Fruit fly (Drosophila melanogaster) whole organism, embryonic: ENCODE data around the gene Mical.

ENCODE experiments used
- ATbp ChIP-seq: fragments of 200-800 bp; sonication (Bioruptor generic); optimal IDR thresholded peaks from 2 replicates; lab custom pipeline; 2017; ENCODE audit warnings: missing biosample characterization, mild to moderate bottlenecking, missing genetic modification characterization, missing genetic modification reagents
- Asciz ChIP-seq: fragments of 200-800 bp; sonication (Bioruptor generic); optimal IDR thresholded peaks from 2 replicates; lab custom pipeline; 2017; ENCODE audit warnings: missing biosample characterization, mild to moderate bottlenecking, missing genetic modification characterization, missing genetic modification reagents
- Bteb2 ChIP-seq: fragments of 200-800 bp; sonication (Bioruptor generic); optimal IDR thresholded peaks from 2 replicates; lab custom pipeline; 2016; ENCODE audit warnings: missing biosample characterization, missing genetic modification characterization
- CG10462 ChIP-seq: fragments of 200-800 bp; sonication (Bioruptor generic); optimal IDR thresholded peaks from 2 replicates; lab custom pipeline; 2016; ENCODE audit warnings: missing biosample characterization, missing genetic modification characterization
- CG15073 ChIP-seq: fragments of 200-800 bp; sonication (Bioruptor generic); optimal IDR thresholded peaks from 2 replicates; lab custom pipeline; 2016; ENCODE audit warnings: missing biosample characterization, missing genetic modification characterization
- CG1647 ChIP-seq: fragments of 200-800 bp; sonication (Bioruptor generic); optimal IDR thresholded peaks from 3 replicates; lab custom pipeline; 2016; ENCODE audit warnings: missing biosample characterization, missing genetic modification characterization
- CG17568 ChIP-seq: fragments of 200-800 bp; sonication (Bioruptor generic); optimal IDR thresholded peaks from 2 replicates; lab custom pipeline; 2018; ENCODE audit warnings: missing biosample characterization, mild to moderate bottlenecking, missing genetic modification characterization, moderate library complexity
- CG17802 ChIP-seq: fragments of 200-800 bp; sonication (Bioruptor generic); optimal IDR thresholded peaks from 2 replicates; lab custom pipeline; 2018; ENCODE audit warnings: missing biosample characterization, mild to moderate bottlenecking, missing genetic modification characterization, moderate library complexity
- CG2875 ChIP-seq: fragments of 200-800 bp; sonication (Bioruptor generic); optimal IDR thresholded peaks from 2 replicates; lab custom pipeline; 2017; ENCODE audit warnings: missing biosample characterization, mild to moderate bottlenecking, missing genetic modification characterization, missing genetic modification reagents
- CG34224 ChIP-seq: fragments of 200-800 bp; sonication (Bioruptor generic); IDR thresholded peaks from 3 replicates; pipeline ENCODE4 v1.3.6; 2022; ENCODE audit warnings: missing biosample characterization, missing genetic modification characterization; ENCODE audit not compliant: partially characterized antibody
- CG3838 ChIP-seq: fragments of 200-800 bp; sonication (Bioruptor generic); optimal IDR thresholded peaks from 3 replicates; lab custom pipeline; 2016; ENCODE audit warnings: missing biosample characterization, missing genetic modification characterization
- CG3847 ChIP-seq: fragments of 200-800 bp; sonication (Bioruptor generic); IDR thresholded peaks from 2 replicates; pipeline ENCODE4 v1.3.6; 2022; ENCODE audit warnings: missing biosample characterization, missing genetic modification characterization
- CG43689 ChIP-seq: fragments of 200-800 bp; sonication (Bioruptor generic); IDR thresholded peaks from 2 replicates; pipeline ENCODE4 v1.3.6; 2022; ENCODE audit warnings: missing biosample characterization, missing genetic modification characterization
- CG9797 ChIP-seq: fragments of 200-800 bp; sonication (Bioruptor generic); optimal IDR thresholded peaks from 3 replicates; lab custom pipeline; 2018; ENCODE audit warnings: missing biosample characterization, mild to moderate bottlenecking, missing genetic modification characterization
- Dip3 ChIP-seq: fragments of 200-800 bp; sonication (Bioruptor generic); optimal IDR thresholded peaks from 3 replicates; lab custom pipeline; 2016; ENCODE audit warnings: missing biosample characterization, missing genetic modification characterization
- Doc2 ChIP-seq: fragments of 200-800 bp; sonication (Bioruptor generic); IDR thresholded peaks from 2 replicates; pipeline ENCODE4 v1.3.6; 2022; ENCODE audit warnings: missing biosample characterization, missing genetic modification characterization
- Jarid2 ChIP-seq: fragments of 200-800 bp; sonication (Bioruptor generic); optimal IDR thresholded peaks from 3 replicates; lab custom pipeline; 2017; ENCODE audit warnings: mild to moderate bottlenecking, missing biosample characterization, missing genetic modification reagents, missing genetic modification characterization
- Nf-YB ChIP-seq: fragments of 200-800 bp; sonication (Bioruptor generic); optimal IDR thresholded peaks from 3 replicates; lab custom pipeline; 2019; ENCODE audit warnings: missing biosample characterization, mild to moderate bottlenecking, missing genetic modification characterization, moderate library complexity
- Oaz ChIP-seq: fragments of 200-800 bp; sonication (Bioruptor generic); IDR thresholded peaks from 2 replicates; pipeline ENCODE4 v1.3.6; 2022; ENCODE audit warnings: missing biosample characterization, missing genetic modification characterization
- Stat92E ChIP-seq, 3 experiments: fragments of >200 bp in 2 of 3; fragments of 200-800 bp in 1 of 3; sonication (Bioruptor generic) in 1 of 3; optimal IDR thresholded peaks; 2 replicates each; lab custom pipeline; 2017 to 2019; ENCODE audit warnings: missing biosample characterization in 3 of 3, missing genetic modification characterization in 3 of 3, mild to moderate bottlenecking in 1 of 3, moderate library complexity in 1 of 3
- Vsx1 ChIP-seq: fragments of 200-800 bp; sonication (Bioruptor generic); optimal IDR thresholded peaks from 2 replicates; lab custom pipeline; 2017; ENCODE audit warnings: missing biosample characterization, mild to moderate bottlenecking, missing genetic modification characterization, missing genetic modification reagents
- ac ChIP-seq: fragments of 200-800 bp; sonication (Bioruptor generic); optimal IDR thresholded peaks from 3 replicates; lab custom pipeline; 2017; ENCODE audit warnings: missing biosample characterization, mild to moderate bottlenecking, missing genetic modification characterization
- ap ChIP-seq: fragments of 200-800 bp; sonication (Bioruptor generic); IDR thresholded peaks from 2 replicates; pipeline ENCODE4 v1.3.6; 2022; ENCODE audit warnings: missing biosample characterization, missing genetic modification characterization
- ara ChIP-seq: fragments of 200-800 bp; sonication (Bioruptor generic); IDR thresholded peaks from 2 replicates; pipeline ENCODE4 v1.3.6; 2022; ENCODE audit warnings: missing biosample characterization, missing genetic modification characterization
- btn ChIP-seq: fragments of 200-800 bp; sonication (Bioruptor generic); optimal IDR thresholded peaks from 2 replicates; lab custom pipeline; 2016; ENCODE audit warnings: missing biosample characterization, missing genetic modification characterization
- cato ChIP-seq: fragments of 200-800 bp; sonication (Bioruptor generic); optimal IDR thresholded peaks from 2 replicates; lab custom pipeline; 2016; ENCODE audit warnings: missing biosample characterization, missing genetic modification characterization, borderline replicate concordance
- chinmo ChIP-seq: fragments of 200-800 bp; sonication (Bioruptor generic); IDR thresholded peaks from 4 replicates; pipeline ENCODE4 v1.3.6; 2022; ENCODE audit warnings: missing biosample characterization, missing genetic modification characterization; ENCODE audit not compliant: partially characterized antibody
- da ChIP-seq: fragments of 200-800 bp; sonication (Bioruptor generic); optimal IDR thresholded peaks from 2 replicates; lab custom pipeline; 2016; ENCODE audit warnings: missing biosample characterization, missing genetic modification characterization
- dati ChIP-seq: fragments of 200-800 bp; sonication (Bioruptor generic); IDR thresholded peaks from 2 replicates; pipeline ENCODE4 v1.3.6; 2022; ENCODE audit warnings: missing biosample characterization, missing genetic modification characterization
- dimm ChIP-seq: fragments of 200-800 bp; sonication (Bioruptor generic); IDR thresholded peaks from 2 replicates; pipeline ENCODE4 v1.3.6; 2022; ENCODE audit warnings: missing biosample characterization, missing genetic modification characterization
- dm ChIP-seq: fragments of 200-800 bp; sonication (Bioruptor generic); optimal IDR thresholded peaks from 3 replicates; lab custom pipeline; 2016; ENCODE audit warnings: missing biosample characterization, missing genetic modification characterization
- fd102C ChIP-seq: fragments of 200-800 bp; sonication (Bioruptor generic); optimal IDR thresholded peaks from 2 replicates; lab custom pipeline; 2018; ENCODE audit warnings: missing biosample characterization, mild to moderate bottlenecking, missing genetic modification characterization, moderate library complexity
- gem ChIP-seq: fragments of 200-800 bp; sonication (Bioruptor generic); optimal IDR thresholded peaks from 2 replicates; lab custom pipeline; 2019; ENCODE audit warnings: missing biosample characterization, mild to moderate bottlenecking, missing genetic modification characterization, moderate library complexity
- gsb ChIP-seq: fragments of 200-800 bp; sonication (Bioruptor generic); IDR thresholded peaks from 2 replicates; pipeline ENCODE4 v1.3.6; 2022; ENCODE audit warnings: missing biosample characterization, missing genetic modification characterization
- ham ChIP-seq: fragments of 200-800 bp; sonication (Bioruptor generic); IDR thresholded peaks from 2 replicates; pipeline ENCODE4 v1.3.6; 2022; ENCODE audit warnings: missing biosample characterization, missing genetic modification characterization
- hbn ChIP-seq: fragments of 200-800 bp; sonication (Bioruptor generic); IDR thresholded peaks from 2 replicates; pipeline ENCODE4 v1.3.6; 2022; ENCODE audit warnings: missing biosample characterization, missing genetic modification characterization; ENCODE audit not compliant: partially characterized antibody
- kni ChIP-seq: fragments of 200-800 bp; sonication (Bioruptor generic); optimal IDR thresholded peaks from 3 replicates; lab custom pipeline; 2017; ENCODE audit warnings: mild to moderate bottlenecking, missing biosample characterization, missing genetic modification reagents, missing genetic modification characterization
- lola ChIP-seq, 3 experiments: fragments of >200 bp in 2 of 3; fragments of 200-800 bp in 1 of 3; sonication (Bioruptor generic) in 1 of 3; optimal IDR thresholded peaks; 2 replicates each; lab custom pipeline; 2017 to 2019; ENCODE audit warnings: missing biosample characterization in 3 of 3, missing genetic modification characterization in 3 of 3, mild to moderate bottlenecking in 1 of 3, moderate library complexity in 1 of 3
- maf-S ChIP-seq: fragments of 200-800 bp; sonication (Bioruptor generic); optimal IDR thresholded peaks from 2 replicates; lab custom pipeline; 2016; ENCODE audit warnings: missing biosample characterization, missing genetic modification characterization
- pita ChIP-seq: fragments of 200-800 bp; sonication (Bioruptor generic); optimal IDR thresholded peaks from 2 replicates; lab custom pipeline; 2017; ENCODE audit warnings: missing biosample characterization, mild to moderate bottlenecking, missing genetic modification characterization
- pzg ChIP-seq: fragments of 200-800 bp; sonication (Bioruptor generic); optimal IDR thresholded peaks from 3 replicates; lab custom pipeline; 2018; ENCODE audit warnings: missing biosample characterization, mild to moderate bottlenecking, missing genetic modification characterization, moderate library complexity
- repo ChIP-seq: fragments of 200-800 bp; sonication (Bioruptor generic); optimal IDR thresholded peaks from 2 replicates; lab custom pipeline; 2016; ENCODE audit warnings: missing biosample characterization, missing genetic modification characterization
- ro ChIP-seq: fragments of 200-800 bp; sonication (Bioruptor generic); IDR thresholded peaks from 2 replicates; pipeline ENCODE4 v1.3.6; 2022; ENCODE audit warnings: missing biosample characterization, missing genetic modification characterization
- slbo ChIP-seq: fragments of 200-800 bp; sonication (Bioruptor generic); IDR thresholded peaks from 2 replicates; pipeline ENCODE4 v1.3.6; 2022; ENCODE audit warnings: missing biosample characterization, missing genetic modification characterization
- ssp ChIP-seq: fragments of 200-800 bp; sonication (Bioruptor generic); IDR thresholded peaks from 2 replicates; pipeline ENCODE4 v1.3.6; 2022; ENCODE audit warnings: missing biosample characterization, missing genetic modification characterization
- tup ChIP-seq: fragments of 200-800 bp; sonication (Bioruptor generic); optimal IDR thresholded peaks from 2 replicates; lab custom pipeline; 2016; ENCODE audit warnings: missing biosample characterization, mild to moderate bottlenecking, missing genetic modification characterization, moderate library complexity
- twi ChIP-seq: fragments of 200-800 bp; optimal IDR thresholded peaks from 2 replicates; lab custom pipeline; 2019; ENCODE audit warnings: missing biosample characterization, mild to moderate bottlenecking, missing genetic modification characterization, moderate library complexity
- usp ChIP-seq: fragments of >200 bp; optimal IDR thresholded peaks from 2 replicates; lab custom pipeline; 2017; ENCODE audit warnings: missing biosample characterization, missing genetic modification characterization
- zen ChIP-seq: fragments of 200-800 bp; sonication (Bioruptor generic); optimal IDR thresholded peaks from 3 replicates; lab custom pipeline; 2018; ENCODE audit warnings: missing biosample characterization, mild to moderate bottlenecking, missing genetic modification characterization, moderate library complexity

Gene Mical

dm6 chr3R:9985585-9986393 lies 56.9 kb downstream of the Mical start, which contains the start of gene Art4 (continued):
- peak; percentile 41 for TF ChIP-seq CG9797
- TF ChIP-seq Bteb2 (GFP tag; lab: Kevin White, UChicago), result no peak
- TF ChIP-seq pita (GFP tag; lab: Kevin White, UChicago), result peak; percentile 79
- TF ChIP-seq Dip3 (GFP tag; lab: Kevin White, UChicago), result peak; percentile 37
- TF ChIP-seq Jarid2 (GFP tag; lab: Kevin White, UChicago), result no peak
- no peak for TF ChIP-seq ap
- no peak for TF ChIP-seq Stat92E (GFP tag; optimal IDR thresholded peaks at IDR 0.05; lab: Kevin White, UChicago)
- TF ChIP-seq da, result no peak
- TF ChIP-seq slbo (GFP tag; lab: Robert Waterston, UW), result no peak; the same call in 1 of the 2 replicates
- no peak for TF ChIP-seq twi (tag; lab: Kevin White, UChicago)
- TF ChIP-seq cato, result no peak
- TF ChIP-seq maf-S, result no peak
- no peak for TF ChIP-seq gsb (GFP tag; lab: Robert Waterston, UW)
- TF ChIP-seq dimm (GFP tag; lab: Robert Waterston, UW), result no peak
- TF ChIP-seq CG3838 (GFP tag; lab: Kevin White, UChicago), result no peak
- no peak for TF ChIP-seq btn
- TF ChIP-seq CG10462 (GFP tag; lab: Kevin White, UChicago), result no peak
- no peak for TF ChIP-seq gem
- no peak for TF ChIP-seq ham (GFP tag; lab: Robert Waterston, UW)
- no peak for TF ChIP-seq Asciz (GFP tag; lab: Kevin White, UChicago)
- 0 out of 4 replicates have a peak, but pooled peaks have one; percentile 54 for TF ChIP-seq chinmo (GFP tag; lab: Robert Waterston, UW)
- TF ChIP-seq CG2875 (GFP tag; lab: Kevin White, UChicago), result no peak
- TF ChIP-seq ATbp (GFP tag; lab: Kevin White, UChicago), result no peak
- TF ChIP-seq CG17568 (GFP tag; lab: Kevin White, UChicago), result no peak
- no peak for TF ChIP-seq Nf-YB (GFP tag; lab: Kevin White, UChicago)
- TF ChIP-seq CG43689 (GFP tag; lab: Robert Waterston, UW), result no peak
- TF ChIP-seq CG17802 (tag; lab: Kevin White, UChicago), result no peak
- TF ChIP-seq CG34224 (GFP tag; lab: Robert Waterston, UW), result peak; percentile 49; the same call in 1 of the 3 replicates
- TF ChIP-seq usp (GFP tag; lab: Kevin White, UChicago), result no peak
- TF ChIP-seq tup (GFP tag; lab: Kevin White, UChicago), result no peak
- no peak for TF ChIP-seq dati
- TF ChIP-seq hbn (GFP tag; lab: Robert Waterston, UW), result peak; percentile 53; the same call in 1 of the 2 replicates
- TF ChIP-seq dm, result peak; percentile 50
- no peak for TF ChIP-seq CG3847 (GFP tag; lab: Robert Waterston, UW)
- TF ChIP-seq CG1647, result no peak
- no peak for TF ChIP-seq Oaz
- TF ChIP-seq kni (GFP tag; lab: Kevin White, UChicago), result peak; percentile 26
- peak; percentile 61 for TF ChIP-seq pzg (GFP tag; lab: Kevin White, UChicago)
- TF ChIP-seq ara (GFP tag; lab: Robert Waterston, UW), result no peak
- TF ChIP-seq ssp, result no peak
- no peak for TF ChIP-seq ac
- peak in 1 of 3 experiments; percentile 34 for TF ChIP-seq lola (GFP tag; optimal IDR thresholded peaks at IDR 0.05; lab: Kevin White, UChicago)
- TF ChIP-seq CG15073 (GFP tag; lab: Kevin White, UChicago), result no peak
- no peak for TF ChIP-seq Doc2 (GFP tag; lab: Robert Waterston, UW)
- TF ChIP-seq fd102C (GFP tag; lab: Kevin White, UChicago), result no peak
- TF ChIP-seq ro (GFP tag; lab: Robert Waterston, UW), result no peak
- TF ChIP-seq zen (tag; lab: Kevin White, UChicago), result peak; percentile 51
- TF ChIP-seq repo, result no peak
- TF ChIP-seq Vsx1 (GFP tag; lab: Kevin White, UChicago), result no peak
